Worm (Caenorhabditis elegans) whole organism, young adult: ENCODE data around the gene sri-27.
"Not testable (repeated sequence)": the region's sequence is repeated elsewhere in the genome, so short reads cannot be mapped to it uniquely, and the experiment has no call there.

Experiments used
- F39B2.1 ChIP-seq: fragments of 200-800 bp; sonication (Bioruptor generic); IDR thresholded peaks from 2 replicates; pipeline ENCODE4 v1.3.6; 2022; ENCODE audit warnings: missing genetic modification reagents, missing genetic modification characterization, missing compliant biosample characterization
- hsf-1 ChIP-seq: fragments of 200-800 bp; sonication (Bioruptor generic); IDR thresholded peaks from 2 replicates; pipeline ENCODE4 v1.3.6; 2022; ENCODE audit warnings: missing genetic modification reagents, missing genetic modification characterization, missing compliant biosample characterization
- lin-54 ChIP-seq: fragments of 200-800 bp; sonication (Bioruptor generic); optimal IDR thresholded peaks from 2 replicates; lab custom pipeline; 2018; ENCODE audit warnings: mild to moderate bottlenecking, missing genetic modification characterization, missing compliant biosample characterization
- nfya-1 ChIP-seq: sonication (generic microtip); optimal IDR thresholded peaks from 2 replicates; lab custom pipeline; 2017; ENCODE audit warnings: antibody characterized with exemption, missing compliant biosample characterization, missing genetic modification characterization, borderline replicate concordance; ENCODE audit not compliant: insufficient read depth
- nhr-120 ChIP-seq: fragments of 200-800 bp; sonication (Bioruptor generic); IDR thresholded peaks from 2 replicates; pipeline ENCODE4 v1.3.6; 2022; ENCODE audit warnings: missing genetic modification characterization, missing compliant biosample characterization
- pbrm-1 ChIP-seq: fragments of 200-800 bp; sonication (Bioruptor generic); IDR thresholded peaks from 2 replicates; pipeline ENCODE4 v1.3.6; 2022; ENCODE audit warnings: missing genetic modification reagents, missing genetic modification characterization, missing compliant biosample characterization
- rpc-1 ChIP-seq, 2 experiments: fragments of 150-350 bp in 1 of 2; sonication (generic microtip) in 1 of 2; optimal IDR thresholded peaks; 2 replicates each; lab custom pipeline; 2014 to 2018; ENCODE audit warnings: missing biosample characterization in 1 of 2, missing genetic modification characterization in 1 of 2, missing genetic modification reagents in 1 of 2, missing genotype in 1 of 2
- sea-2 ChIP-seq: fragments of 200-800 bp; sonication (Bioruptor generic); IDR thresholded peaks from 2 replicates; pipeline ENCODE4 v1.3.6; 2022; ENCODE audit warnings: missing genetic modification characterization, missing compliant biosample characterization
- tbp1 ChIP-seq: fragments of 200-800 bp; sonication (Bioruptor generic); optimal IDR thresholded peaks from 2 replicates; lab custom pipeline; 2018; ENCODE audit warnings: mild to moderate bottlenecking, missing genetic modification characterization, missing compliant biosample characterization
- unc-62 ChIP-seq: fragments of 150-350 bp; optimal IDR thresholded peaks from 2 replicates; lab custom pipeline; 2014; ENCODE audit warnings: missing biosample characterization, missing genetic modification reagents, missing genetic modification characterization
- ztf-6 ChIP-seq: fragments of 200-800 bp; sonication (Bioruptor generic); IDR thresholded peaks from 2 replicates; pipeline ENCODE4 v1.3.6; 2022; ENCODE audit warnings: missing genetic modification reagents, missing genetic modification characterization, missing compliant biosample characterization

DNA sequence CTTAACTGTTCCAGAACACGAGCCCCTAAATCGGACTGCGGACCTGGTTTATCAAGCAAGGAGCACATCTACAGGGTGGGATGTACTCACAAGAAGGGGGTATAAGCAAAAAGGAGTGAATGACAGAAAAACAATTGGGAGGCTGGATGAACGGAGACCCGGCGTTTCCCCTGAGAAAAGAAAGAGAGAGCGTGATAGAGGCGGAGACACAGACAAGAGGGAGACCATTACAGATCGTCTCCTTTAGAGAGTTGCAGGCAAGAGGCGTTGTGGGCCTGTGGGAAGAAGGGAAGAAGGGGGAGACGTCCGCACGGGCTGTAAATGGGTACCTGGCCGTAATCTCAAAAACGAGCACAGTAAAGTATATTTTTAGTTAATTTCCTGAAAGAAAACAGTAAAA is 31.6 kb upstream of the sri-27 start, which contains the start of gene Y46H3C.7:
- TF ChIP-seq lin-54; unc-62 (GFP tag; lab: Kevin White, UChicago); ztf-6 (GFP tag; lab: Robert Waterston, UW); sea-2 (GFP tag; lab: Robert Waterston, UW); hsf-1 (GFP tag; lab: Robert Waterston, UW); rpc-1 (optimal IDR thresholded peaks at IDR 0.05; lab: Kevin White, UChicago); rpc-1 (tag; optimal IDR thresholded peaks at IDR 0.05; lab: Kevin White, UChicago); F39B2.1; nhr-120 (GFP tag; lab: Robert Waterston, UW); tbp1 (GFP tag; lab: Kevin White, UChicago); nfya-1 (tag; lab: Kevin White, UChicago); pbrm-1 (GFP tag; lab: Robert Waterston, UW): not testable (repeated sequence)
